Fruit fly (Drosophila melanogaster) whole organism, pupa: Measurements from ENCODE around the gene Ccp84Af.

Experiments
- CG10348 ChIP-seq: fragments of 200-800 bp; sonication (Bioruptor generic); IDR thresholded peaks from 2 replicates; pipeline ENCODE4 v1.3.6; 2022; ENCODE audit warnings: missing biosample characterization, missing genetic modification characterization
- CG15710 ChIP-seq: fragments of 200-800 bp; sonication (Bioruptor generic); optimal IDR thresholded peaks from 2 replicates; lab custom pipeline; 2018; ENCODE audit warnings: missing biosample characterization, mild to moderate bottlenecking, missing genetic modification characterization, moderate library complexity
- CG32121 ChIP-seq: fragments of 200-800 bp; sonication (Bioruptor generic); IDR thresholded peaks from 2 replicates; pipeline ENCODE4 v1.3.6; 2022; ENCODE audit warnings: missing biosample characterization, missing genetic modification characterization
- Ets98B ChIP-seq: fragments of 200-800 bp; sonication (Bioruptor generic); IDR thresholded peaks from 2 replicates; pipeline ENCODE4 v1.3.6; 2022; ENCODE audit warnings: missing biosample characterization, missing genetic modification characterization
- Pif1A ChIP-seq: fragments of 200-800 bp; sonication (Bioruptor generic); optimal IDR thresholded peaks from 3 replicates; lab custom pipeline; 2016; ENCODE audit warnings: missing biosample characterization, missing genetic modification characterization
- fd96Ca ChIP-seq: fragments of 200-800 bp; sonication (Bioruptor generic); IDR thresholded peaks from 3 replicates; pipeline ENCODE4 v1.3.6; 2022; ENCODE audit warnings: missing biosample characterization, missing genetic modification characterization
- rn ChIP-seq: fragments of 200-800 bp; sonication (Bioruptor generic); IDR thresholded peaks from 2 replicates; pipeline ENCODE4 v1.3.6; 2022; ENCODE audit warnings: missing biosample characterization, missing genetic modification characterization

- no peak for TF ChIP-seq CG10348 (GFP tag; lab: Robert Waterston, UW)
- TF ChIP-seq Ets98B (GFP tag; lab: Robert Waterston, UW): no peak
- TF ChIP-seq CG15710 (tag; lab: Kevin White, UChicago): no peak
- no peak for TF ChIP-seq CG32121 (GFP tag; lab: Robert Waterston, UW)
- TF ChIP-seq rn: no peak
- TF ChIP-seq Pif1A (GFP tag; lab: Kevin White, UChicago): no peak
- TF ChIP-seq fd96Ca (GFP tag; lab: Robert Waterston, UW): no peak
Observed at dm6 chr3R:6703784-6704183, 13.7 kb upstream of the Ccp84Af start, which contains the start of gene Ccp84Aa.
